Worm (Caenorhabditis elegans) whole organism, L2 larva: ENCODE measurements around the gene fbxa-14.

ENCODE experiments used
- F13H6.1 ChIP-seq: sonication (generic microtip); optimal IDR thresholded peaks from 2 replicates; lab custom pipeline; 2016; ENCODE audit warnings: missing genetic modification characterization, missing compliant biosample characterization
- ZK546.5 ChIP-seq: sonication (generic microtip); optimal IDR thresholded peaks from 2 replicates; lab custom pipeline; 2017; ENCODE audit warnings: missing biosample characterization, missing genetic modification characterization
- elt-3 ChIP-seq: sonication (generic microtip); optimal IDR thresholded peaks from 2 replicates; lab custom pipeline; 2017; ENCODE audit warnings: missing biosample characterization, missing genetic modification characterization
- fos-1 ChIP-seq: fragments of 150-350 bp; optimal IDR thresholded peaks from 2 replicates; lab custom pipeline; 2014; ENCODE audit warnings: missing biosample characterization, missing genetic modification characterization
- lsy-2 ChIP-seq, 2 experiments: fragments of 150-350 bp in 1 of 2; sonication (generic microtip) in 1 of 2; optimal IDR thresholded peaks; 2 replicates each; lab custom pipeline; 2014 to 2017; ENCODE audit warnings: missing biosample characterization in 2 of 2, missing genetic modification characterization in 2 of 2
- mdl-1 ChIP-seq, 2 experiments: fragments of 150-350 bp in 1 of 2; sonication (generic microtip) in 1 of 2; optimal IDR thresholded peaks; 2 replicates each; lab custom pipeline; 2017; ENCODE audit warnings: missing biosample characterization in 2 of 2, missing genetic modification characterization in 2 of 2
- nhr-12 ChIP-seq: fragments of 150-350 bp; optimal IDR thresholded peaks from 2 replicates; lab custom pipeline; 2014; ENCODE audit warnings: missing biosample characterization, missing genetic modification characterization
- nhr-23 ChIP-seq: fragments of 150-350 bp; optimal IDR thresholded peaks from 2 replicates; lab custom pipeline; 2014; ENCODE audit warnings: missing biosample characterization, missing genetic modification reagents, missing genetic modification characterization
- nhr-237 ChIP-seq: fragments of 150-350 bp; optimal IDR thresholded peaks from 2 replicates; lab custom pipeline; 2014; ENCODE audit warnings: missing biosample characterization, missing genetic modification characterization
- nhr-77 ChIP-seq: fragments of 150-350 bp; optimal IDR thresholded peaks from 2 replicates; lab custom pipeline; 2014; ENCODE audit warnings: missing biosample characterization, missing genetic modification characterization
- zag-1 ChIP-seq: fragments of 150-350 bp; optimal IDR thresholded peaks from 2 replicates; lab custom pipeline; 2014; ENCODE audit warnings: missing biosample characterization, missing genetic modification characterization
- ztf-4 ChIP-seq: fragments of 150-350 bp; optimal IDR thresholded peaks from 2 replicates; lab custom pipeline; 2014; ENCODE audit warnings: missing biosample characterization, missing genetic modification characterization

- TF ChIP-seq nhr-77 (tag; lab: Kevin White, UChicago), result no peak
- TF ChIP-seq ztf-4 (tag; lab: Kevin White, UChicago), result no peak
- no peak for TF ChIP-seq nhr-23
- TF ChIP-seq nhr-12 (tag; lab: Kevin White, UChicago), result no peak
- TF ChIP-seq mdl-1 (tag; optimal IDR thresholded peaks at IDR 0.05; lab: Kevin White, UChicago), result no peak
- TF ChIP-seq ZK546.5 (tag; lab: Kevin White, UChicago), result no peak
- TF ChIP-seq fos-1 (tag; lab: Kevin White, UChicago), result no peak
- no peak for TF ChIP-seq elt-3 (tag; lab: Kevin White, UChicago)
- no peak for TF ChIP-seq zag-1 (tag; lab: Kevin White, UChicago)
- no peak for TF ChIP-seq F13H6.1 (tag; lab: Kevin White, UChicago)
- no peak for TF ChIP-seq lsy-2 (tag; optimal IDR thresholded peaks at IDR 0.05; lab: Kevin White, UChicago)
- no peak for TF ChIP-seq nhr-237 (tag; lab: Kevin White, UChicago)
Observed at ce11 chrIII:1324513-1324912, at the start of gene fbxa-14.
